Fruit fly (Drosophila melanogaster) whole organism, embryonic: Measurements from ENCODE around the gene CG12299.
A peak's percentile ranks its signal among the peaks of the same experiment; 100 is the strongest.

Experiments used
- Awh ChIP-seq: fragments of 200-800 bp; sonication (Bioruptor generic); IDR thresholded peaks from 2 replicates; pipeline ENCODE4, ENCODE4 v1.3.6; 2022; ENCODE audit warnings: missing biosample characterization, missing genetic modification characterization
- BtbVII ChIP-seq: fragments of 200-800 bp; sonication (Bioruptor generic); optimal IDR thresholded peaks from 3 replicates; lab custom pipeline; 2017; ENCODE audit warnings: missing biosample characterization, mild to moderate bottlenecking, missing genetic modification characterization
- CG11695 ChIP-seq: fragments of 200-800 bp; sonication (Bioruptor generic); IDR thresholded peaks from 3 replicates; pipeline ENCODE4 v1.3.6; 2022; ENCODE audit warnings: missing biosample characterization, missing genetic modification characterization
- CG12236 ChIP-seq: fragments of 200-800 bp; sonication (Bioruptor generic); optimal IDR thresholded peaks from 2 replicates; lab custom pipeline; 2016; ENCODE audit warnings: missing biosample characterization, missing genetic modification characterization
- CG13624 ChIP-seq: fragments of 200-800 bp; sonication (Bioruptor generic); optimal IDR thresholded peaks from 2 replicates; lab custom pipeline; 2016; ENCODE audit warnings: missing biosample characterization, missing genetic modification characterization
- CG13775 ChIP-seq: fragments of 200-800 bp; sonication (Bioruptor generic); optimal IDR thresholded peaks from 3 replicates; lab custom pipeline; 2017; ENCODE audit warnings: missing biosample characterization, mild to moderate bottlenecking, missing genetic modification characterization
- CG15696 ChIP-seq: fragments of 200-800 bp; sonication (Bioruptor generic); optimal IDR thresholded peaks from 2 replicates; lab custom pipeline; 2019; ENCODE audit warnings: missing biosample characterization, mild to moderate bottlenecking, missing genetic modification characterization, moderate library complexity
- CG1647 ChIP-seq: fragments of 200-800 bp; sonication (Bioruptor generic); optimal IDR thresholded peaks from 3 replicates; lab custom pipeline; 2016; ENCODE audit warnings: missing biosample characterization, missing genetic modification characterization
- CG17186 ChIP-seq: fragments of 200-800 bp; sonication (Bioruptor generic); optimal IDR thresholded peaks from 3 replicates; lab custom pipeline; 2017; ENCODE audit warnings: missing biosample characterization, missing genetic modification reagents, missing genetic modification characterization
- CG18619 ChIP-seq: fragments of 200-800 bp; sonication (Bioruptor generic); optimal IDR thresholded peaks from 3 replicates; lab custom pipeline; 2017; ENCODE audit warnings: missing biosample characterization, mild to moderate bottlenecking, missing genetic modification characterization
- CG2712 ChIP-seq: fragments of 200-800 bp; optimal IDR thresholded peaks from 3 replicates; lab custom pipeline; 2019; ENCODE audit warnings: missing biosample characterization, mild to moderate bottlenecking, missing genetic modification characterization, moderate library complexity
- CG2875 ChIP-seq: fragments of 200-800 bp; sonication (Bioruptor generic); optimal IDR thresholded peaks from 2 replicates; lab custom pipeline; 2017; ENCODE audit warnings: missing biosample characterization, mild to moderate bottlenecking, missing genetic modification characterization, missing genetic modification reagents
- CG30020 ChIP-seq: fragments of 200-800 bp; optimal IDR thresholded peaks from 2 replicates; lab custom pipeline; 2019; ENCODE audit warnings: missing biosample characterization, mild to moderate bottlenecking, missing genetic modification characterization, moderate library complexity
- CG3065 ChIP-seq: fragments of 200-800 bp; sonication (Bioruptor generic); optimal IDR thresholded peaks from 2 replicates; lab custom pipeline; 2016; ENCODE audit warnings: missing biosample characterization, missing genetic modification characterization
- CG3281 ChIP-seq: fragments of 200-800 bp; sonication (Bioruptor generic); optimal IDR thresholded peaks from 3 replicates; lab custom pipeline; 2017; ENCODE audit warnings: missing biosample characterization, mild to moderate bottlenecking, missing genetic modification characterization
- CG42726 ChIP-seq: fragments of 200-800 bp; sonication (Bioruptor generic); IDR thresholded peaks from 2 replicates; pipeline ENCODE4 v1.3.6; 2022; ENCODE audit warnings: missing biosample characterization, missing genetic modification characterization; ENCODE audit not compliant: partially characterized antibody
- CG4360 ChIP-seq: fragments of 200-800 bp; sonication (Bioruptor generic); IDR thresholded peaks from 2 replicates; pipeline ENCODE4 v1.3.6; 2022; ENCODE audit warnings: missing biosample characterization, missing genetic modification characterization
- CG6683 ChIP-seq: fragments of 200-800 bp; sonication (Bioruptor generic); optimal IDR thresholded peaks from 2 replicates; lab custom pipeline; 2017; ENCODE audit warnings: missing biosample characterization, mild to moderate bottlenecking, missing genetic modification characterization, missing genetic modification reagents
- CG6791 ChIP-seq: fragments of 200-800 bp; sonication (Bioruptor generic); IDR thresholded peaks from 3 replicates; pipeline ENCODE4 v1.3.6; 2022; ENCODE audit warnings: missing biosample characterization, missing genetic modification characterization; ENCODE audit not compliant: partially characterized antibody
- CG7786 ChIP-seq: fragments of 200-800 bp; sonication (Bioruptor generic); optimal IDR thresholded peaks from 2 replicates; lab custom pipeline; 2016; ENCODE audit warnings: missing biosample characterization, missing genetic modification characterization
- CG7963 ChIP-seq: fragments of 200-800 bp; sonication (Bioruptor generic); IDR thresholded peaks from 3 replicates; pipeline ENCODE4 v1.3.6; 2022; ENCODE audit warnings: missing biosample characterization, missing genetic modification characterization; ENCODE audit not compliant: partially characterized antibody
- CG9609 ChIP-seq: fragments of 200-800 bp; sonication (Bioruptor generic); optimal IDR thresholded peaks from 3 replicates; lab custom pipeline; 2016; ENCODE audit warnings: missing biosample characterization, missing genetic modification characterization
- Camta ChIP-seq: fragments of 200-800 bp; sonication (Bioruptor generic); optimal IDR thresholded peaks from 2 replicates; lab custom pipeline; 2016; ENCODE audit warnings: missing biosample characterization, missing genetic modification characterization
- Chrac-16 ChIP-seq: fragments of 200-800 bp; sonication (Bioruptor generic); optimal IDR thresholded peaks from 3 replicates; lab custom pipeline; 2016; ENCODE audit warnings: missing biosample characterization, missing genetic modification characterization
- CrebB ChIP-seq: fragments of 200-800 bp; sonication (Bioruptor generic); optimal IDR thresholded peaks from 3 replicates; lab custom pipeline; 2018; ENCODE audit warnings: missing biosample characterization, mild to moderate bottlenecking, missing genetic modification characterization
- Hand ChIP-seq: fragments of 200-800 bp; sonication (Bioruptor generic); optimal IDR thresholded peaks from 2 replicates; lab custom pipeline; 2017; ENCODE audit warnings: mild to moderate bottlenecking, missing biosample characterization, missing genetic modification reagents, missing genetic modification characterization
- Jarid2 ChIP-seq: fragments of 200-800 bp; sonication (Bioruptor generic); optimal IDR thresholded peaks from 3 replicates; lab custom pipeline; 2017; ENCODE audit warnings: mild to moderate bottlenecking, missing biosample characterization, missing genetic modification reagents, missing genetic modification characterization
- NC2α ChIP-seq: fragments of 200-800 bp; sonication (Bioruptor generic); optimal IDR thresholded peaks from 2 replicates; lab custom pipeline; 2016; ENCODE audit warnings: missing biosample characterization, missing genetic modification characterization
- Neu2 ChIP-seq: fragments of 200-800 bp; sonication (Bioruptor generic); optimal IDR thresholded peaks from 3 replicates; lab custom pipeline; 2016; ENCODE audit warnings: missing biosample characterization, missing genetic modification characterization, borderline replicate concordance
- Nf-YB ChIP-seq: fragments of 200-800 bp; sonication (Bioruptor generic); optimal IDR thresholded peaks from 3 replicates; lab custom pipeline; 2019; ENCODE audit warnings: missing biosample characterization, mild to moderate bottlenecking, missing genetic modification characterization, moderate library complexity
- Nf-YC ChIP-seq: fragments of 200-800 bp; optimal IDR thresholded peaks from 3 replicates; lab custom pipeline; 2019; ENCODE audit warnings: missing biosample characterization, mild to moderate bottlenecking, missing genetic modification characterization, moderate library complexity
- Six4 ChIP-seq: fragments of 200-800 bp; sonication (Bioruptor generic); optimal IDR thresholded peaks from 2 replicates; lab custom pipeline; 2016; ENCODE audit warnings: missing biosample characterization, missing genetic modification characterization
- Sox100B ChIP-seq: fragments of 200-800 bp; sonication (Bioruptor generic); optimal IDR thresholded peaks from 3 replicates; lab custom pipeline; 2018; ENCODE audit warnings: missing biosample characterization, mild to moderate bottlenecking, missing genetic modification characterization
- Ssrp ChIP-seq: fragments of 200-800 bp; sonication (Bioruptor generic); optimal IDR thresholded peaks from 2 replicates; lab custom pipeline; 2018; ENCODE audit warnings: missing biosample characterization, mild to moderate bottlenecking, missing genetic modification characterization, moderate library complexity
- Tbp ChIP-seq: fragments of >200 bp; optimal IDR thresholded peaks from 2 replicates; lab custom pipeline; 2018; ENCODE audit warnings: missing biosample characterization, missing genetic modification characterization
- bigmax ChIP-seq: fragments of 200-800 bp; sonication (Bioruptor generic); optimal IDR thresholded peaks from 2 replicates; lab custom pipeline; 2018; ENCODE audit warnings: missing biosample characterization, mild to moderate bottlenecking, missing genetic modification characterization
- danr ChIP-seq: fragments of 200-800 bp; sonication (Bioruptor generic); IDR thresholded peaks from 2 replicates; pipeline ENCODE4 v1.3.6; 2022; ENCODE audit warnings: missing biosample characterization, missing genetic modification characterization
- disco-r ChIP-seq: fragments of 200-800 bp; sonication (Bioruptor generic); optimal IDR thresholded peaks from 2 replicates; lab custom pipeline; 2016; ENCODE audit warnings: missing biosample characterization, missing genetic modification characterization
- gcm ChIP-seq: fragments of 200-800 bp; sonication (Bioruptor generic); optimal IDR thresholded peaks from 2 replicates; lab custom pipeline; 2019; ENCODE audit warnings: missing biosample characterization, mild to moderate bottlenecking, missing genetic modification characterization, moderate library complexity
- h ChIP-seq: fragments of >200 bp; optimal IDR thresholded peaks from 2 replicates; lab custom pipeline; 2017
- ham ChIP-seq: fragments of 200-800 bp; sonication (Bioruptor generic); IDR thresholded peaks from 2 replicates; pipeline ENCODE4 v1.3.6; 2022; ENCODE audit warnings: missing biosample characterization, missing genetic modification characterization
- hb ChIP-seq: fragments of 200-800 bp; sonication (Bioruptor generic); IDR thresholded peaks from 3 replicates; pipeline ENCODE4 v1.3.6; 2022; ENCODE audit warnings: missing biosample characterization, missing genetic modification characterization; ENCODE audit not compliant: partially characterized antibody
- klu ChIP-seq: fragments of 200-800 bp; sonication (Bioruptor generic); IDR thresholded peaks from 2 replicates; pipeline ENCODE4 v1.3.6; 2022; ENCODE audit warnings: missing biosample characterization, missing genetic modification characterization
- nmo ChIP-seq: fragments of 200-800 bp; sonication (Bioruptor generic); optimal IDR thresholded peaks from 2 replicates; lab custom pipeline; 2018; ENCODE audit warnings: missing biosample characterization, mild to moderate bottlenecking, missing genetic modification characterization, moderate library complexity
- peb ChIP-seq: fragments of 200-800 bp; sonication (Bioruptor generic); IDR thresholded peaks from 2 replicates; pipeline ENCODE4 v1.3.6; 2022; ENCODE audit warnings: missing biosample characterization, missing genetic modification characterization
- pita ChIP-seq: fragments of 200-800 bp; sonication (Bioruptor generic); optimal IDR thresholded peaks from 2 replicates; lab custom pipeline; 2017; ENCODE audit warnings: missing biosample characterization, mild to moderate bottlenecking, missing genetic modification characterization
- pros ChIP-seq: fragments of 200-800 bp; sonication (Bioruptor generic); optimal IDR thresholded peaks from 3 replicates; lab custom pipeline; 2019; ENCODE audit warnings: missing biosample characterization, mild to moderate bottlenecking, missing genetic modification characterization, moderate library complexity
- slou ChIP-seq: fragments of 200-800 bp; sonication (Bioruptor generic); optimal IDR thresholded peaks from 3 replicates; lab custom pipeline; 2016; ENCODE audit warnings: missing biosample characterization, missing genetic modification characterization
- tin ChIP-seq: fragments of 200-800 bp; sonication (Bioruptor generic); optimal IDR thresholded peaks from 3 replicates; lab custom pipeline; 2016; ENCODE audit warnings: missing biosample characterization, missing genetic modification characterization
- tll ChIP-seq, 2 experiments: fragments of 200-800 bp in 1 of 2; fragments of >200 bp in 1 of 2; sonication (Bioruptor generic) in 1 of 2; optimal IDR thresholded peaks; 2 replicates each; lab custom pipeline; 2017 to 2019; ENCODE audit warnings: missing biosample characterization in 2 of 2, missing genetic modification characterization in 2 of 2, mild to moderate bottlenecking in 1 of 2, moderate library complexity in 1 of 2
- zfh2 ChIP-seq: fragments of 200-800 bp; sonication (Bioruptor generic); optimal IDR thresholded peaks from 2 replicates; lab custom pipeline; 2016; ENCODE audit warnings: missing biosample characterization, missing genetic modification characterization

Gene CG12299

DNA sequence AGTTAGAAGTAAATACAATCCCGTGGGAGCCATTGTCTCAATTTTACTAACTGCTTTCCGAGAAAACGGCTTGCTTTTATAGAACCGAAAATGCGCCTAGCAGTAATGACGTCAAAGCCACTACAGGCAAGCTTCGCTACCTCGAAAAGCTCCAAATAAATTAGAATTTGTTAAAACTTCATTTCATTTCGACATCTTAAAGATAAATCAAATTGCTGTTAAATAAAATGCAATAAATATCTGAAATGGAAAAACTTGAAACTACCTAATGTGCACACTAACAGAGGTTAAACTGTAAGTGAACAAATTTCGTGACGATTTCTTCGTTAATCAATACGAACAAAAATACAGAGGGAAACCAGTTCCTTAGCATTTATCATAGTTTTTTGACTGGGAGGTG lies 39.2 kb upstream of the CG12299 start, which contains the start of gene CG7300 (continued):
- TF ChIP-seq CG11695 (GFP tag; lab: Robert Waterston, UW) = peak; percentile 69; the same call in 2 of the 3 replicates
- TF ChIP-seq ham (GFP tag; lab: Robert Waterston, UW) = no peak
- peak; percentile 5 for TF ChIP-seq BtbVII (GFP tag; lab: Kevin White, UChicago)
- no peak for TF ChIP-seq CG12236 (GFP tag; lab: Kevin White, UChicago)
- no peak for TF ChIP-seq h (lab: Kevin White, UChicago)
- TF ChIP-seq CG3065 (GFP tag; lab: Kevin White, UChicago) = no peak
- peak; percentile 5 for TF ChIP-seq Nf-YB
- TF ChIP-seq bigmax (GFP tag; lab: Kevin White, UChicago) = no peak
- TF ChIP-seq Camta (GFP tag; lab: Kevin White, UChicago) = peak; percentile 9
- TF ChIP-seq CG9609 (GFP tag; lab: Kevin White, UChicago) = peak; percentile 28
- no peak for TF ChIP-seq CG6683 (GFP tag; lab: Kevin White, UChicago)
- TF ChIP-seq CG13624 (GFP tag; lab: Kevin White, UChicago) = peak; percentile 68
- TF ChIP-seq Sox100B = peak; percentile 12
- no peak for TF ChIP-seq pita
- TF ChIP-seq CG4360 (GFP tag; lab: Robert Waterston, UW) = no peak
- no peak for TF ChIP-seq Tbp
- no peak for TF ChIP-seq Neu2 (GFP tag; lab: Kevin White, UChicago)
- no peak for TF ChIP-seq Hand
- TF ChIP-seq Nf-YC (tag; lab: Kevin White, UChicago) = no peak
- no peak for TF ChIP-seq CG30020 (tag; lab: Kevin White, UChicago)
- peak; percentile 50 for TF ChIP-seq tin (GFP tag; lab: Kevin White, UChicago)
- no peak for TF ChIP-seq klu (GFP tag; lab: Robert Waterston, UW)
- peak; percentile 64 for TF ChIP-seq CG3281 (GFP tag; lab: Kevin White, UChicago)
- no peak for TF ChIP-seq tll (GFP tag; optimal IDR thresholded peaks at IDR 0.05; lab: Kevin White, UChicago)
- TF ChIP-seq pros (GFP tag; lab: Kevin White, UChicago) = no peak
- TF ChIP-seq CrebB (tag; lab: Kevin White, UChicago) = no peak
- no peak for TF ChIP-seq disco-r
- no peak for TF ChIP-seq gcm (GFP tag; lab: Kevin White, UChicago)
- no peak for TF ChIP-seq danr
- no peak for TF ChIP-seq CG7963 (GFP tag; lab: Robert Waterston, UW)
- TF ChIP-seq Chrac-16 (GFP tag; lab: Kevin White, UChicago) = peak; percentile 39
- TF ChIP-seq Six4 (GFP tag; lab: Kevin White, UChicago) = no peak
- peak; percentile 63 for TF ChIP-seq CG2712 (tag; lab: Kevin White, UChicago)
- no peak for TF ChIP-seq hb (GFP tag; lab: Robert Waterston, UW)
- TF ChIP-seq CG42726 (GFP tag; lab: Robert Waterston, UW) = no peak
- peak; percentile 39 for TF ChIP-seq Ssrp (tag; lab: Kevin White, UChicago)
- no peak for TF ChIP-seq CG6791 (GFP tag; lab: Robert Waterston, UW)
- TF ChIP-seq CG17186 (GFP tag; lab: Kevin White, UChicago) = no peak
- peak; percentile 59 for TF ChIP-seq Awh (GFP tag; lab: Robert Waterston, UW)
- TF ChIP-seq CG13775 (GFP tag; lab: Kevin White, UChicago) = no peak
- TF ChIP-seq CG15696 (tag; lab: Kevin White, UChicago) = no peak
- TF ChIP-seq NC2α (GFP tag; lab: Kevin White, UChicago) = no peak
- peak; percentile 24 for TF ChIP-seq CG7786 (GFP tag; lab: Kevin White, UChicago)
- no peak for TF ChIP-seq zfh2 (GFP tag; lab: Kevin White, UChicago)
- TF ChIP-seq nmo (GFP tag; lab: Kevin White, UChicago) = peak; percentile 59
- no peak for TF ChIP-seq CG2875 (GFP tag; lab: Kevin White, UChicago)
- peak; percentile 21 for TF ChIP-seq slou (GFP tag; lab: Kevin White, UChicago)
- peak; percentile 38 for TF ChIP-seq CG1647 (GFP tag; lab: Kevin White, UChicago)
- TF ChIP-seq peb = peak; percentile 31; the same call in 1 of the 2 replicates
- TF ChIP-seq Jarid2 = no peak
- TF ChIP-seq CG18619 (GFP tag; lab: Kevin White, UChicago) = peak; percentile 23
